Worm (Caenorhabditis elegans) whole organism, young adult: ENCODE measurements around the gene F53H2.3.

Experiments
- B0035.1 ChIP-seq: sonication (generic microtip); optimal IDR thresholded peaks from 2 replicates; lab custom pipeline; 2016; ENCODE audit warnings: missing genetic modification characterization, mild to moderate bottlenecking, missing compliant biosample characterization, missing genotype, missing genetic modification reagents
- B0336.3 ChIP-seq: fragments of 200-800 bp; sonication (Bioruptor generic); IDR thresholded peaks from 2 replicates; pipeline ENCODE4 v1.3.6; 2022; ENCODE audit warnings: missing genetic modification characterization, missing compliant biosample characterization
- D2030.7 ChIP-seq: fragments of 200-800 bp; sonication (Bioruptor generic); IDR thresholded peaks from 2 replicates; pipeline ENCODE4 v1.3.6; 2022; ENCODE audit warnings: missing genetic modification reagents, missing genetic modification characterization, missing compliant biosample characterization
- F33H1.4 ChIP-seq: fragments of 200-800 bp; sonication (Bioruptor generic); IDR thresholded peaks from 2 replicates; pipeline ENCODE4 v1.3.6; 2022; ENCODE audit warnings: missing genetic modification reagents, missing genetic modification characterization, missing compliant biosample characterization
- F37B4.10 ChIP-seq: fragments of 200-800 bp; sonication (Bioruptor generic); IDR thresholded peaks from 2 replicates; pipeline ENCODE4 v1.3.6; 2022; ENCODE audit warnings: missing genetic modification characterization, missing compliant biosample characterization
- F39B2.1 ChIP-seq: fragments of 200-800 bp; sonication (Bioruptor generic); IDR thresholded peaks from 2 replicates; pipeline ENCODE4 v1.3.6; 2022; ENCODE audit warnings: missing genetic modification reagents, missing genetic modification characterization, missing compliant biosample characterization
- F57A8.1 ChIP-seq: fragments of 200-800 bp; sonication (Bioruptor generic); optimal IDR thresholded peaks from 2 replicates; lab custom pipeline; 2018; ENCODE audit warnings: mild to moderate bottlenecking, missing genetic modification characterization, moderate library complexity, missing compliant biosample characterization
- F57C9.4 ChIP-seq: sonication (generic microtip); optimal IDR thresholded peaks from 2 replicates; lab custom pipeline; 2017; ENCODE audit warnings: mild to moderate bottlenecking, missing genetic modification characterization, missing compliant biosample characterization
- T26A5.8 ChIP-seq: sonication (generic microtip); optimal IDR thresholded peaks from 2 replicates; lab custom pipeline; 2016; ENCODE audit warnings: missing genetic modification characterization, missing compliant biosample characterization
- akir-1 ChIP-seq: fragments of 200-800 bp; sonication (Bioruptor generic); optimal IDR thresholded peaks from 2 replicates; lab custom pipeline; 2018; ENCODE audit warnings: mild to moderate bottlenecking, missing genetic modification characterization, moderate library complexity, missing compliant biosample characterization
- athp-1 ChIP-seq: sonication (generic microtip); optimal IDR thresholded peaks from 2 replicates; lab custom pipeline; 2017; ENCODE audit warnings: mild to moderate bottlenecking, missing genetic modification characterization, missing compliant biosample characterization
- attf-6 ChIP-seq: fragments of 200-800 bp; sonication (Bioruptor generic); IDR thresholded peaks from 2 replicates; pipeline ENCODE4 v1.3.6; 2022; ENCODE audit warnings: missing genetic modification reagents, missing genetic modification characterization, missing compliant biosample characterization
- bed-1 ChIP-seq: fragments of 200-800 bp; sonication (Bioruptor generic); IDR thresholded peaks from 2 replicates; pipeline ENCODE4 v1.3.6; 2022; ENCODE audit warnings: missing genetic modification reagents, missing genetic modification characterization, missing compliant biosample characterization
- cebp-1 ChIP-seq, 2 experiments: fragments of 200-800 bp in 1 of 2; sonication (Bioruptor generic) in 1 of 2; sonication (generic microtip) in 1 of 2; IDR thresholded peaks in 1 of 2; optimal IDR thresholded peaks in 1 of 2; 2 replicates each; pipeline versions ENCODE4 v1.3.6 to Lab custom; 2017 to 2022; ENCODE audit warnings: missing compliant biosample characterization in 2 of 2, missing genetic modification characterization in 2 of 2, mild to moderate bottlenecking in 1 of 2, missing genetic modification reagents in 1 of 2, moderate library complexity in 1 of 2
- cebp-2 ChIP-seq: fragments of 200-800 bp; sonication (Bioruptor generic); IDR thresholded peaks from 2 replicates; pipeline ENCODE4 v1.3.6; 2022; ENCODE audit warnings: missing genetic modification characterization, missing compliant biosample characterization
- dox-1 ChIP-seq: fragments of 200-800 bp; sonication (Bioruptor generic); IDR thresholded peaks from 2 replicates; pipeline ENCODE4 v1.3.6; 2022; ENCODE audit warnings: missing genetic modification reagents, missing genetic modification characterization, missing compliant biosample characterization
- egl-18 ChIP-seq: fragments of 200-800 bp; sonication (Bioruptor generic); IDR thresholded peaks from 2 replicates; pipeline ENCODE4 v1.3.6; 2022; ENCODE audit warnings: missing genetic modification reagents, missing genetic modification characterization, missing compliant biosample characterization
- fkh-3 ChIP-seq: sonication (generic microtip); optimal IDR thresholded peaks from 2 replicates; lab custom pipeline; 2016; ENCODE audit warnings: mild to moderate bottlenecking, missing genetic modification characterization, missing compliant biosample characterization
- gei-17 ChIP-seq: fragments of 200-800 bp; sonication (Bioruptor generic); optimal IDR thresholded peaks from 2 replicates; lab custom pipeline; 2018; ENCODE audit warnings: mild to moderate bottlenecking, missing genetic modification characterization, missing compliant biosample characterization
- him-1 ChIP-seq: sonication (generic microtip); optimal IDR thresholded peaks from 2 replicates; lab custom pipeline; 2016; ENCODE audit warnings: missing genotype, missing genetic modification reagents, missing genetic modification characterization, missing compliant biosample characterization
- hmg-20 ChIP-seq: fragments of 200-800 bp; sonication (Bioruptor generic); IDR thresholded peaks from 2 replicates; pipeline ENCODE4 v1.3.6; 2022; ENCODE audit warnings: missing genetic modification reagents, missing genetic modification characterization, missing compliant biosample characterization
- hrde-1 ChIP-seq: sonication (generic microtip); optimal IDR thresholded peaks from 2 replicates; lab custom pipeline; 2016; ENCODE audit warnings: missing genetic modification characterization, mild to moderate bottlenecking, missing compliant biosample characterization, moderate library complexity, missing genotype, missing genetic modification reagents, borderline replicate concordance
- hsf-1 ChIP-seq: fragments of 200-800 bp; sonication (Bioruptor generic); IDR thresholded peaks from 2 replicates; pipeline ENCODE4 v1.3.6; 2022; ENCODE audit warnings: missing genetic modification reagents, missing genetic modification characterization, missing compliant biosample characterization
- lag-1 ChIP-seq: fragments of 200-800 bp; sonication (Bioruptor generic); IDR thresholded peaks from 2 replicates; pipeline ENCODE4 v1.3.6; 2022; ENCODE audit warnings: missing genetic modification reagents, missing genetic modification characterization, missing compliant biosample characterization
- let-607 ChIP-seq, 2 experiments: fragments of 200-800 bp in 1 of 2; sonication (Bioruptor generic) in 1 of 2; sonication (generic microtip) in 1 of 2; optimal IDR thresholded peaks; 2 replicates each; lab custom pipeline; 2016 to 2018; ENCODE audit warnings: mild to moderate bottlenecking in 2 of 2, missing compliant biosample characterization in 2 of 2, missing genetic modification characterization in 2 of 2, moderate library complexity in 2 of 2, missing genotype in 1 of 2
- lin-40 ChIP-seq: sonication (generic microtip); optimal IDR thresholded peaks from 2 replicates; lab custom pipeline; 2016; ENCODE audit warnings: missing genetic modification characterization, mild to moderate bottlenecking, missing compliant biosample characterization, missing genotype, missing genetic modification reagents
- lir-1 ChIP-seq: fragments of 200-800 bp; sonication (Bioruptor generic); conservative IDR thresholded peaks from 2 replicates; pipeline ENCODE4 v1.3.6; 2022; ENCODE audit warnings: missing genetic modification reagents, missing genetic modification characterization, missing compliant biosample characterization
- madf-6 ChIP-seq: fragments of 200-800 bp; sonication (Bioruptor generic); IDR thresholded peaks from 2 replicates; pipeline ENCODE4 v1.3.6; 2022; ENCODE audit warnings: missing genetic modification reagents, missing genetic modification characterization, missing compliant biosample characterization
- mes-4 ChIP-seq: sonication (generic microtip); optimal IDR thresholded peaks from 2 replicates; lab custom pipeline; 2016; ENCODE audit warnings: missing genotype, missing genetic modification characterization, missing compliant biosample characterization
- nfyb-1 ChIP-seq: fragments of 200-800 bp; sonication (Bioruptor generic); IDR thresholded peaks from 2 replicates; pipeline ENCODE4 v1.3.6; 2022; ENCODE audit warnings: missing genetic modification reagents, missing genetic modification characterization, missing compliant biosample characterization
- nhr-179 ChIP-seq: sonication (generic microtip); optimal IDR thresholded peaks from 2 replicates; lab custom pipeline; 2016; ENCODE audit warnings: mild to moderate bottlenecking, missing genetic modification characterization, missing compliant biosample characterization
- pbrm-1 ChIP-seq: fragments of 200-800 bp; sonication (Bioruptor generic); IDR thresholded peaks from 2 replicates; pipeline ENCODE4 v1.3.6; 2022; ENCODE audit warnings: missing genetic modification reagents, missing genetic modification characterization, missing compliant biosample characterization
- sea-2 ChIP-seq: fragments of 200-800 bp; sonication (Bioruptor generic); IDR thresholded peaks from 2 replicates; pipeline ENCODE4 v1.3.6; 2022; ENCODE audit warnings: missing genetic modification characterization, missing compliant biosample characterization
- tbx-9 ChIP-seq: sonication (generic microtip); optimal IDR thresholded peaks from 2 replicates; lab custom pipeline; 2016; ENCODE audit warnings: borderline replicate concordance, missing genetic modification characterization, inconsistent platforms, missing compliant biosample characterization
- unc-62 ChIP-seq: fragments of 150-350 bp; optimal IDR thresholded peaks from 2 replicates; lab custom pipeline; 2014; ENCODE audit warnings: missing biosample characterization, missing genetic modification reagents, missing genetic modification characterization
- xnd-1 ChIP-seq: sonication (generic microtip); optimal IDR thresholded peaks from 2 replicates; lab custom pipeline; 2016; ENCODE audit warnings: missing genotype, missing genetic modification reagents, missing genetic modification characterization, missing compliant biosample characterization
- zfh-2 ChIP-seq: fragments of 200-800 bp; sonication (Bioruptor generic); conservative IDR thresholded peaks from 2 replicates; pipeline ENCODE4 v1.3.6; 2022; ENCODE audit warnings: missing genetic modification reagents, missing genetic modification characterization, missing compliant biosample characterization
- ztf-28 ChIP-seq: fragments of 200-800 bp; sonication (Bioruptor generic); IDR thresholded peaks from 2 replicates; pipeline ENCODE4 v1.3.6; 2022; ENCODE audit warnings: missing genetic modification reagents, missing genetic modification characterization, missing compliant biosample characterization

F53H2.3 gene

ce11 chrV:20453811-20454210, 42.3 kb upstream of the F53H2.3 start, which contains the start of gene srd-70:
TSS of gene srd-70 (plus strand) at chrV:20454111.
- no peak for TF ChIP-seq B0336.3
- no peak for TF ChIP-seq F37B4.10 (GFP tag; lab: Robert Waterston, UW)
- no peak for TF ChIP-seq nhr-179 (tag; lab: Kevin White, UChicago)
- TF ChIP-seq egl-18 (GFP tag; lab: Robert Waterston, UW): no peak
- no peak for TF ChIP-seq hmg-20 (GFP tag; lab: Robert Waterston, UW)
- no peak for TF ChIP-seq attf-6 (GFP tag; lab: Robert Waterston, UW)
- no peak for TF ChIP-seq hsf-1 (GFP tag; lab: Robert Waterston, UW)

ce11 chrV:20453084-20453483, 41.5 kb upstream of the F53H2.3 start, which contains the start of gene F48F5.6:
TSS of gene F48F5.6 (minus strand) at chrV:20453184.
- TF ChIP-seq bed-1 (GFP tag; lab: Robert Waterston, UW) (no peak), lag-1 (GFP tag; lab: Robert Waterston, UW) (no peak), lin-40 (tag; lab: Kevin White, UChicago) (no peak), F57C9.4 (tag; lab: Kevin White, UChicago) (no peak)

ce11 chrV:20451793-20452192, 40.2 kb upstream of the F53H2.3 start:
- TF ChIP-seq lag-1 (GFP tag; lab: Robert Waterston, UW) (no peak), athp-1 (tag; lab: Kevin White, UChicago) (no peak), T26A5.8 (no peak)
- TF ChIP-seq, all 124 proteins: peak for 0

ce11 chrV:20445898-20446297, 34.3 kb upstream of the F53H2.3 start:
- TF ChIP-seq ztf-28 (GFP tag; lab: Robert Waterston, UW) (no peak), tbx-9 (tag; lab: Kevin White, UChicago) (no peak), B0336.3 (no peak), gei-17 (no peak), F33H1.4 (no peak), zfh-2 (GFP tag; lab: Robert Waterston, UW) (peak; percentile 83)
- TF ChIP-seq, all 124 proteins: peak for 1

- TF ChIP-seq madf-6 (GFP tag; lab: Robert Waterston, UW): peak; percentile 70
- TF ChIP-seq him-1 (tag; lab: Kevin White, UChicago): peak; percentile 49
- TF ChIP-seq xnd-1: peak; percentile 56
- 0 out of 2 replicates have a peak, but pooled peaks have one; percentile 35 for TF ChIP-seq D2030.7 (GFP tag; lab: Robert Waterston, UW)
- peak; percentile 33; the same call in 1 of the 2 replicates for TF ChIP-seq dox-1 (GFP tag; lab: Robert Waterston, UW)
- 0 out of 2 replicates have a peak, but pooled peaks have one; percentile 49 for TF ChIP-seq nfyb-1
- TF ChIP-seq, all 124 proteins: peak for 6; not testable (repeated sequence) for 118
Observed at ce11 chrV:20431390-20431789, 19.8 kb upstream of the F53H2.3 start.

- no peak for TF ChIP-seq cebp-2 (GFP tag; lab: Robert Waterston, UW)
- TF ChIP-seq unc-62 (GFP tag; lab: Kevin White, UChicago): no peak
- no peak for TF ChIP-seq let-607 (tag; optimal IDR thresholded peaks at IDR 0.05; lab: Kevin White, UChicago)
- TF ChIP-seq hrde-1 (tag; lab: Kevin White, UChicago): no peak
- no peak for TF ChIP-seq F57A8.1
- TF ChIP-seq mes-4: no peak
- no peak for TF ChIP-seq lir-1
- no peak for TF ChIP-seq pbrm-1
- no peak for TF ChIP-seq F57C9.4 (tag; lab: Kevin White, UChicago)
- TF ChIP-seq akir-1: no peak
- no peak for TF ChIP-seq lin-40 (tag; lab: Kevin White, UChicago)
- no peak for TF ChIP-seq fkh-3 (tag; lab: Kevin White, UChicago)
- no peak for TF ChIP-seq F39B2.1
- no peak for TF ChIP-seq cebp-1 (GFP tag; IDR thresholded peaks at IDR 0.05; lab: Robert Waterston, UW)
- no peak for TF ChIP-seq cebp-1 (tag; optimal IDR thresholded peaks at IDR 0.05; lab: Kevin White, UChicago)
- no peak for TF ChIP-seq sea-2 (GFP tag; lab: Robert Waterston, UW)
- TF ChIP-seq B0035.1 (tag; lab: Kevin White, UChicago): no peak
Observed at ce11 chrV:20425183-20425400, 13.5 kb upstream of the F53H2.3 start, which contains the start of the genes fce-2 and F48F5.8. TSS of gene fce-2 (plus strand) at chrV:20425301. TSS of gene F48F5.8 (plus strand) at chrV:20425342.
